Fruit fly (Drosophila melanogaster) whole organism, embryonic: ENCODE data around the gene Tm1.
A peak's percentile ranks its signal among the peaks of the same experiment; 100 is the strongest.

Experiments used
- Antp ChIP-seq: fragments of 200-800 bp; sonication (Bioruptor generic); optimal IDR thresholded peaks from 3 replicates; lab custom pipeline; 2016; ENCODE audit warnings: missing biosample characterization, missing genetic modification characterization
- Asciz ChIP-seq: fragments of 200-800 bp; sonication (Bioruptor generic); optimal IDR thresholded peaks from 2 replicates; lab custom pipeline; 2017; ENCODE audit warnings: missing biosample characterization, mild to moderate bottlenecking, missing genetic modification characterization, missing genetic modification reagents
- Atf6 ChIP-seq: fragments of 200-800 bp; sonication (Bioruptor generic); IDR thresholded peaks from 2 replicates; pipeline ENCODE4 v1.3.6; 2022; ENCODE audit warnings: missing biosample characterization, missing genetic modification characterization
- Bteb2 ChIP-seq: fragments of 200-800 bp; sonication (Bioruptor generic); optimal IDR thresholded peaks from 2 replicates; lab custom pipeline; 2016; ENCODE audit warnings: missing biosample characterization, missing genetic modification characterization
- CG10543 ChIP-seq: fragments of 200-800 bp; sonication (Bioruptor generic); optimal IDR thresholded peaks from 3 replicates; lab custom pipeline; 2017; ENCODE audit warnings: missing biosample characterization, mild to moderate bottlenecking, missing genetic modification characterization, moderate library complexity
- CG10654 ChIP-seq: fragments of 200-800 bp; sonication (Bioruptor generic); optimal IDR thresholded peaks from 2 replicates; lab custom pipeline; 2016; ENCODE audit warnings: missing biosample characterization, missing genetic modification characterization
- CG10959 ChIP-seq: fragments of 200-800 bp; sonication (Bioruptor generic); IDR thresholded peaks from 2 replicates; pipeline ENCODE4 v1.3.6; 2022; ENCODE audit warnings: missing biosample characterization, missing genetic modification characterization
- CG11560 ChIP-seq: fragments of 200-800 bp; sonication (Bioruptor generic); IDR thresholded peaks from 3 replicates; pipeline ENCODE4 v1.3.6; 2022; ENCODE audit warnings: missing biosample characterization, missing genetic modification characterization
- CG12219 ChIP-seq: fragments of 200-800 bp; sonication (Bioruptor generic); optimal IDR thresholded peaks from 3 replicates; lab custom pipeline; 2018; ENCODE audit warnings: missing biosample characterization, mild to moderate bottlenecking, missing genetic modification characterization
- CG15269 ChIP-seq: fragments of 200-800 bp; sonication (Bioruptor generic); optimal IDR thresholded peaks from 2 replicates; lab custom pipeline; 2018; ENCODE audit warnings: missing biosample characterization, mild to moderate bottlenecking, missing genetic modification characterization, moderate library complexity
- CG15601 ChIP-seq: fragments of 200-800 bp; sonication (Bioruptor generic); optimal IDR thresholded peaks from 3 replicates; lab custom pipeline; 2019; ENCODE audit warnings: missing biosample characterization, mild to moderate bottlenecking, missing genetic modification characterization, moderate library complexity
- CG1603 ChIP-seq: fragments of 200-800 bp; sonication (Bioruptor generic); optimal IDR thresholded peaks from 2 replicates; lab custom pipeline; 2019; ENCODE audit warnings: missing biosample characterization, mild to moderate bottlenecking, missing genetic modification characterization, moderate library complexity
- CG16779 ChIP-seq: fragments of 200-800 bp; sonication (Bioruptor generic); IDR thresholded peaks from 2 replicates; pipeline ENCODE4 v1.3.6; 2022; ENCODE audit warnings: missing biosample characterization, missing genetic modification characterization
- CG1832 ChIP-seq: fragments of 200-800 bp; sonication (Bioruptor generic); optimal IDR thresholded peaks from 2 replicates; lab custom pipeline; 2017; ENCODE audit warnings: missing biosample characterization, mild to moderate bottlenecking, missing genetic modification characterization, inconsistent platforms
- CG18599 ChIP-seq: fragments of 200-800 bp; sonication (Bioruptor generic); optimal IDR thresholded peaks from 3 replicates; lab custom pipeline; 2017; ENCODE audit warnings: missing biosample characterization, missing genetic modification characterization, mild to moderate bottlenecking, moderate library complexity, missing genetic modification reagents
- CG2202 ChIP-seq: fragments of 200-800 bp; sonication (Bioruptor generic); optimal IDR thresholded peaks from 2 replicates; lab custom pipeline; 2018; ENCODE audit warnings: missing biosample characterization, mild to moderate bottlenecking, missing genetic modification characterization
- CG2678 ChIP-seq: fragments of 200-800 bp; sonication (Bioruptor generic); optimal IDR thresholded peaks from 3 replicates; lab custom pipeline; 2019; ENCODE audit warnings: missing biosample characterization, mild to moderate bottlenecking, missing genetic modification characterization, moderate library complexity
- CG3995 ChIP-seq: fragments of 200-800 bp; sonication (Bioruptor generic); optimal IDR thresholded peaks from 3 replicates; lab custom pipeline; 2016; ENCODE audit warnings: missing biosample characterization, missing genetic modification characterization
- CG42726 ChIP-seq: fragments of 200-800 bp; sonication (Bioruptor generic); IDR thresholded peaks from 2 replicates; pipeline ENCODE4 v1.3.6; 2022; ENCODE audit warnings: missing biosample characterization, missing genetic modification characterization; ENCODE audit not compliant: partially characterized antibody
- CG6813 ChIP-seq: fragments of 200-800 bp; sonication (Bioruptor generic); optimal IDR thresholded peaks from 2 replicates; lab custom pipeline; 2017; ENCODE audit warnings: missing biosample characterization, missing genetic modification characterization, mild to moderate bottlenecking, moderate library complexity, missing genetic modification reagents
- CG8089 ChIP-seq: fragments of 200-800 bp; sonication (Bioruptor generic); optimal IDR thresholded peaks from 3 replicates; lab custom pipeline; 2016; ENCODE audit warnings: missing biosample characterization, missing genetic modification characterization
- CkIIα-i1 ChIP-seq: fragments of 200-800 bp; sonication (Bioruptor generic); IDR thresholded peaks from 2 replicates; pipeline ENCODE4 v1.3.6; 2022; ENCODE audit warnings: missing biosample characterization, missing genetic modification characterization
- D19A ChIP-seq: fragments of 200-800 bp; optimal IDR thresholded peaks from 3 replicates; lab custom pipeline; 2019; ENCODE audit warnings: missing biosample characterization, mild to moderate bottlenecking, missing genetic modification characterization, moderate library complexity
- Dfd ChIP-seq, 2 experiments: fragments of >200 bp; optimal IDR thresholded peaks; 2 replicates each; lab custom pipeline; 2017; ENCODE audit warnings: missing biosample characterization in 2 of 2, missing genetic modification characterization in 2 of 2
- E2f1 ChIP-seq: fragments of 200-800 bp; sonication (Bioruptor generic); IDR thresholded peaks from 2 replicates; pipeline ENCODE4 v1.3.6; 2022; ENCODE audit warnings: missing biosample characterization, missing genetic modification characterization
- E2f2 ChIP-seq: fragments of 200-800 bp; sonication (Bioruptor generic); IDR thresholded peaks from 2 replicates; pipeline ENCODE4 v1.3.6; 2022; ENCODE audit warnings: missing biosample characterization, missing genetic modification characterization
- GATAe ChIP-seq: fragments of 200-800 bp; sonication (Bioruptor generic); conservative IDR thresholded peaks from 2 replicates; pipeline ENCODE4 v1.3.6; 2022; ENCODE audit warnings: missing biosample characterization, missing genetic modification characterization
- Hmx ChIP-seq: fragments of 200-800 bp; sonication (Bioruptor generic); optimal IDR thresholded peaks from 2 replicates; lab custom pipeline; 2016; ENCODE audit warnings: missing biosample characterization, missing genetic modification characterization
- MBD-R2 ChIP-seq: fragments of 200-800 bp; sonication (Bioruptor generic); IDR thresholded peaks from 2 replicates; pipeline ENCODE4 v1.3.6; 2022; ENCODE audit warnings: missing biosample characterization, missing genetic modification characterization
- Meics ChIP-seq: fragments of 200-800 bp; sonication (Bioruptor generic); optimal IDR thresholded peaks from 2 replicates; lab custom pipeline; 2017; ENCODE audit warnings: missing biosample characterization, mild to moderate bottlenecking, missing genetic modification characterization
- Sin3A ChIP-seq: fragments of >200 bp; optimal IDR thresholded peaks from 2 replicates; lab custom pipeline; 2018
- YL-1 ChIP-seq: fragments of 200-800 bp; sonication (Bioruptor generic); optimal IDR thresholded peaks from 3 replicates; lab custom pipeline; 2017; ENCODE audit warnings: missing biosample characterization, mild to moderate bottlenecking, missing genetic modification characterization
- ap ChIP-seq: fragments of 200-800 bp; sonication (Bioruptor generic); IDR thresholded peaks from 2 replicates; pipeline ENCODE4 v1.3.6; 2022; ENCODE audit warnings: missing biosample characterization, missing genetic modification characterization
- bigmax ChIP-seq: fragments of 200-800 bp; sonication (Bioruptor generic); optimal IDR thresholded peaks from 2 replicates; lab custom pipeline; 2018; ENCODE audit warnings: missing biosample characterization, mild to moderate bottlenecking, missing genetic modification characterization
- br ChIP-seq: fragments of >200 bp; optimal IDR thresholded peaks from 2 replicates; lab custom pipeline; 2017
- cato ChIP-seq: fragments of 200-800 bp; sonication (Bioruptor generic); optimal IDR thresholded peaks from 2 replicates; lab custom pipeline; 2016; ENCODE audit warnings: missing biosample characterization, missing genetic modification characterization, borderline replicate concordance
- crc ChIP-seq: fragments of 200-800 bp; sonication (Bioruptor generic); optimal IDR thresholded peaks from 2 replicates; lab custom pipeline; 2016; ENCODE audit warnings: missing biosample characterization, missing genetic modification characterization
- crol ChIP-seq: fragments of 200-800 bp; sonication (Bioruptor generic); IDR thresholded peaks from 2 replicates; pipeline ENCODE4 v1.3.6; 2022; ENCODE audit warnings: missing biosample characterization, missing genetic modification characterization
- fru ChIP-seq: fragments of >200 bp; optimal IDR thresholded peaks from 2 replicates; lab custom pipeline; 2017
- h ChIP-seq: fragments of >200 bp; optimal IDR thresholded peaks from 2 replicates; lab custom pipeline; 2017
- jing ChIP-seq: fragments of 200-800 bp; sonication (Bioruptor generic); optimal IDR thresholded peaks from 2 replicates; lab custom pipeline; 2018; ENCODE audit warnings: missing biosample characterization, mild to moderate bottlenecking, missing genetic modification characterization
- nerfin-2 ChIP-seq: fragments of 200-800 bp; sonication (Bioruptor generic); IDR thresholded peaks from 2 replicates; pipeline ENCODE4 v1.3.6; 2022; ENCODE audit warnings: missing biosample characterization, missing genetic modification characterization; ENCODE audit not compliant: partially characterized antibody
- nmo ChIP-seq: fragments of 200-800 bp; sonication (Bioruptor generic); optimal IDR thresholded peaks from 2 replicates; lab custom pipeline; 2018; ENCODE audit warnings: missing biosample characterization, mild to moderate bottlenecking, missing genetic modification characterization, moderate library complexity
- peb ChIP-seq: fragments of 200-800 bp; sonication (Bioruptor generic); IDR thresholded peaks from 2 replicates; pipeline ENCODE4 v1.3.6; 2022; ENCODE audit warnings: missing biosample characterization, missing genetic modification characterization
- row ChIP-seq: fragments of 200-800 bp; sonication (Bioruptor generic); IDR thresholded peaks from 3 replicates; pipeline ENCODE4 v1.3.6; 2022; ENCODE audit warnings: missing biosample characterization, missing genetic modification characterization
- salm ChIP-seq: fragments of 200-800 bp; sonication (Bioruptor generic); optimal IDR thresholded peaks from 2 replicates; lab custom pipeline; 2018; ENCODE audit warnings: missing biosample characterization, mild to moderate bottlenecking, missing genetic modification characterization
- sima ChIP-seq: fragments of 200-800 bp; sonication (Bioruptor generic); optimal IDR thresholded peaks from 2 replicates; lab custom pipeline; 2016; ENCODE audit warnings: missing biosample characterization, missing genetic modification characterization
- stc ChIP-seq: fragments of 200-800 bp; sonication (Bioruptor generic); IDR thresholded peaks from 2 replicates; pipeline ENCODE4 v1.3.6; 2022; ENCODE audit warnings: missing biosample characterization, missing genetic modification characterization
- usp ChIP-seq: fragments of >200 bp; optimal IDR thresholded peaks from 2 replicates; lab custom pipeline; 2017; ENCODE audit warnings: missing biosample characterization, missing genetic modification characterization
- yki ChIP-seq: fragments of >200 bp; optimal IDR thresholded peaks from 3 replicates; lab custom pipeline; 2018
- zf30C ChIP-seq: fragments of 200-800 bp; sonication (Bioruptor generic); optimal IDR thresholded peaks from 3 replicates; lab custom pipeline; 2018; ENCODE audit warnings: missing biosample characterization, mild to moderate bottlenecking, missing genetic modification characterization

Gene Tm1

dm6 chr3R:15262710-15263672 lies 15.0 kb upstream of the Tm1 start, which contains the start of the genes eIF2gamma and Set (continued):
- TF ChIP-seq E2f1 (GFP tag; lab: Robert Waterston, UW): no peak
- no peak for TF ChIP-seq Asciz
- no peak for TF ChIP-seq zf30C (GFP tag; lab: Kevin White, UChicago)
- no peak for TF ChIP-seq CG1832 (GFP tag; lab: Kevin White, UChicago)
- TF ChIP-seq CG42726 (GFP tag; lab: Robert Waterston, UW): peak; percentile 98
- TF ChIP-seq CG2678: no peak
- TF ChIP-seq CG16779 (GFP tag; lab: Robert Waterston, UW): 0 out of 2 replicates have a peak, but pooled peaks have one; percentile 6
- peak; percentile 78 for TF ChIP-seq CG3995 (GFP tag; lab: Kevin White, UChicago)
- TF ChIP-seq CG1603 (tag; lab: Kevin White, UChicago): no peak
- no peak for TF ChIP-seq CG12219 (GFP tag; lab: Kevin White, UChicago)
- peak; percentile 61 for TF ChIP-seq crol
- no peak for TF ChIP-seq CG11560 (tag; lab: Robert Waterston, UW)
- no peak for TF ChIP-seq Bteb2
- TF ChIP-seq h (lab: Kevin White, UChicago): no peak
- TF ChIP-seq nmo: peak; percentile 54
- TF ChIP-seq stc (GFP tag; lab: Robert Waterston, UW): no peak
- peak; percentile 24; the same call in 1 of the 2 replicates for TF ChIP-seq CG10959 (GFP tag; lab: Robert Waterston, UW)
- peak; percentile 88 for TF ChIP-seq MBD-R2 (GFP tag; lab: Robert Waterston, UW)
- no peak for TF ChIP-seq Hmx
- no peak for TF ChIP-seq Meics
- TF ChIP-seq Sin3A (lab: Kevin White, UChicago): peak; percentile 67
- peak; percentile 51 for TF ChIP-seq YL-1 (GFP tag; lab: Kevin White, UChicago)
- TF ChIP-seq GATAe: 0 out of 2 replicates have a peak, but pooled peaks have one; percentile 13
- TF ChIP-seq br (lab: Kevin White, UChicago): no peak
- no peak for TF ChIP-seq CG6813 (GFP tag; lab: Kevin White, UChicago)
- TF ChIP-seq Atf6: 0 out of 2 replicates have a peak, but pooled peaks have one; percentile 42
- no peak for TF ChIP-seq cato (GFP tag; lab: Kevin White, UChicago)
- TF ChIP-seq salm (tag; lab: Kevin White, UChicago): no peak
- TF ChIP-seq crc: no peak
- no peak for TF ChIP-seq ap (GFP tag; lab: Robert Waterston, UW)
- no peak for TF ChIP-seq CG18599 (GFP tag; lab: Kevin White, UChicago)
- TF ChIP-seq CkIIα-i1 (GFP tag; lab: Robert Waterston, UW): no peak
- TF ChIP-seq sima: no peak
- peak; percentile 95 for TF ChIP-seq bigmax (GFP tag; lab: Kevin White, UChicago)
- peak; percentile 76 for TF ChIP-seq E2f2 (GFP tag; lab: Robert Waterston, UW)
- TF ChIP-seq CG10654: no peak
- TF ChIP-seq CG15269: no peak
- TF ChIP-seq Dfd (GFP tag; optimal IDR thresholded peaks at IDR 0.05; lab: Kevin White, UChicago): no peak
- no peak for TF ChIP-seq fru (lab: Kevin White, UChicago)
- TF ChIP-seq peb (GFP tag; lab: Robert Waterston, UW): no peak
- TF ChIP-seq jing (GFP tag; lab: Kevin White, UChicago): no peak
- TF ChIP-seq CG8089 (GFP tag; lab: Kevin White, UChicago): no peak
- TF ChIP-seq CG2202 (tag; lab: Kevin White, UChicago): no peak
- TF ChIP-seq usp (GFP tag; lab: Kevin White, UChicago): no peak
- no peak for TF ChIP-seq CG15601
- TF ChIP-seq D19A (tag; lab: Kevin White, UChicago): no peak
- peak; percentile 47 for TF ChIP-seq Antp (GFP tag; lab: Kevin White, UChicago)
- peak; percentile 45; the same call in 2 of the 3 replicates for TF ChIP-seq row (GFP tag; lab: Robert Waterston, UW)
- no peak for TF ChIP-seq yki
- TF ChIP-seq CG10543: peak; percentile 29
- TF ChIP-seq nerfin-2 (GFP tag; lab: Robert Waterston, UW): peak; percentile 98
